Fruit fly (Drosophila melanogaster): ENCODE measurements around the gene CG7453.

- TF ChIP-seq dpn (GFP tag; optimal IDR thresholded peaks at IDR 0.05) (peak in 1 of 2 experiments; percentile 8), HLHmδ (GFP tag; optimal IDR thresholded peaks at IDR 0.05) (no peak), Hey (tag; optimal IDR thresholded peaks at IDR 0.05) (no peak), zfh1 (GFP tag; IDR thresholded peaks at IDR 0.05) (no peak), CG12236 (GFP tag; optimal IDR thresholded peaks at IDR 0.05) (no peak), PHDP (tag; optimal IDR thresholded peaks at IDR 0.05) (peak; percentile 34), ac (GFP tag; optimal IDR thresholded peaks at IDR 0.05) (no peak), CG16779 (GFP tag; IDR thresholded peaks at IDR 0.05) (no peak), tna (GFP tag; IDR thresholded peaks at IDR 0.05; ENCODE audit: partially characterized antibody) (no peak), al (GFP tag; IDR thresholded peaks at IDR 0.05) (0 out of 2 replicates have a peak, but pooled peaks have one; percentile 13), schlank (tag; optimal IDR thresholded peaks at IDR 0.05) (no peak), chinmo (GFP tag; IDR thresholded peaks at IDR 0.05; ENCODE audit: partially characterized antibody) (no peak)
Measured at dm6 chrX:19174092-19174491, 5.9 kb upstream of the CG7453 start.
